Worm (Caenorhabditis elegans): ENCODE data around the gene eef-1G.

DNA sequence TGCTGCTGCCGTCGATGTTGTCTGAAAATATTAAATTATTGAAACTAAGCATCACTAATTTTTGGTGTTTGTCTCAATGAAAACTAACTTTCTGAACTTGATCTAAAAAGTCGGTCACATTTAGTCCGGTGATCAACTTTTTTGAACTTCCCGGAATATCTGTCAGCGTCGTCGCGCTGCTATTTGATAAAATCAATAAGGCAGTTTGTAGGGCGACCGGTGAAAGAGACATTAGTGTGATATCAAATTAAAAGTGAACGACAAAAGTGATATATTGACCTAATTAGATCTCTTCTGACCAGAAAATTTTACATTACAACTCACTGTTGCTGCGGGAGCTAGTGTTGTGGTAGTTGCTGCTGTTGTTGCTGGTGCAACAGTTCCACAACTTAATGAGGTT is 5.4 kb downstream of the eef-1G start:
- TF ChIP-seq T26A5.8 (tag; optimal IDR thresholded peaks at IDR 0.05), result no peak
- no peak for TF ChIP-seq snpc-3.4 (tag; optimal IDR thresholded peaks at IDR 0.05)
- TF ChIP-seq Y67H2A.10 (GFP tag; conservative IDR thresholded peaks at IDR 0.05), result no peak

Measured in whole organism, young adult.